Worm (Caenorhabditis elegans) whole organism, L3 larva: ENCODE results near the gene C02E7.6.

Source experiments
- egl-27 ChIP-seq: sonication (generic microtip); optimal IDR thresholded peaks from 4 replicates; lab custom pipeline; 2017; ENCODE audit warnings: missing biosample characterization, missing genetic modification reagents, missing genetic modification characterization
- ztf-4 ChIP-seq: fragments of 150-350 bp; optimal IDR thresholded peaks from 2 replicates; lab custom pipeline; 2014; ENCODE audit warnings: missing biosample characterization, missing genetic modification characterization

- no peak for TF ChIP-seq egl-27 (tag; lab: Kevin White, UChicago)
- no peak for TF ChIP-seq ztf-4
Measured at ce11 chrV:4889976-4890479, 29.0 kb upstream of the C02E7.6 start, which contains the start of gene T19H12.2.
